Worm (Caenorhabditis elegans) whole organism, L2 larva: ENCODE measurements around the gene lab-2.

Experiments used
- C34F6.9 ChIP-seq: fragments of 150-350 bp; optimal IDR thresholded peaks from 2 replicates; lab custom pipeline; 2014; ENCODE audit warnings: missing biosample characterization, missing genetic modification characterization
- R02D3.7 ChIP-seq: fragments of 150-350 bp; optimal IDR thresholded peaks from 2 replicates; lab custom pipeline; 2014; ENCODE audit warnings: missing biosample characterization, missing genetic modification characterization
- aly-2 ChIP-seq: fragments of 150-350 bp; optimal IDR thresholded peaks from 2 replicates; lab custom pipeline; 2014; ENCODE audit warnings: missing biosample characterization, missing genetic modification characterization
- blmp-1 ChIP-seq: sonication (generic microtip); optimal IDR thresholded peaks from 2 replicates; lab custom pipeline; 2017; ENCODE audit warnings: missing genetic modification characterization, mild to moderate bottlenecking, missing compliant biosample characterization, antibody characterized with exemption, moderate library complexity; ENCODE audit not compliant: insufficient read depth
- ceh-16 ChIP-seq: fragments of 150-350 bp; optimal IDR thresholded peaks from 2 replicates; lab custom pipeline; 2014; ENCODE audit warnings: missing biosample characterization, missing genetic modification characterization
- crh-2 ChIP-seq: sonication (generic microtip); optimal IDR thresholded peaks from 2 replicates; lab custom pipeline; 2017; ENCODE audit warnings: missing biosample characterization, missing genetic modification characterization
- elt-1 ChIP-seq: fragments of 150-350 bp; optimal IDR thresholded peaks from 2 replicates; lab custom pipeline; 2014; ENCODE audit warnings: missing biosample characterization, missing genetic modification characterization
- elt-3 ChIP-seq: sonication (generic microtip); optimal IDR thresholded peaks from 2 replicates; lab custom pipeline; 2017; ENCODE audit warnings: missing biosample characterization, missing genetic modification characterization
- fos-1 ChIP-seq: fragments of 150-350 bp; optimal IDR thresholded peaks from 2 replicates; lab custom pipeline; 2014; ENCODE audit warnings: missing biosample characterization, missing genetic modification characterization
- gmeb-1 ChIP-seq: fragments of 150-350 bp; optimal IDR thresholded peaks from 2 replicates; lab custom pipeline; 2014; ENCODE audit warnings: missing biosample characterization, missing genetic modification characterization
- lin-11 ChIP-seq: fragments of 150-350 bp; sonication (generic microtip); optimal IDR thresholded peaks from 2 replicates; lab custom pipeline; 2014; ENCODE audit warnings: missing biosample characterization, missing genetic modification characterization, inconsistent platforms, mixed read lengths
- lin-13 ChIP-seq: fragments of 150-350 bp; optimal IDR thresholded peaks from 2 replicates; lab custom pipeline; 2014; ENCODE audit warnings: missing biosample characterization, missing genetic modification reagents, missing genetic modification characterization
- lin-39 ChIP-seq: fragments of 150-350 bp; optimal IDR thresholded peaks from 2 replicates; lab custom pipeline; 2014; ENCODE audit warnings: missing biosample characterization, missing genetic modification reagents, missing genetic modification characterization
- lsy-2 ChIP-seq, 2 experiments: fragments of 150-350 bp in 1 of 2; sonication (generic microtip) in 1 of 2; optimal IDR thresholded peaks; 2 replicates each; lab custom pipeline; 2014 to 2017; ENCODE audit warnings: missing biosample characterization in 2 of 2, missing genetic modification characterization in 2 of 2
- mab-5 ChIP-seq: fragments of 150-350 bp; optimal IDR thresholded peaks from 2 replicates; lab custom pipeline; 2014; ENCODE audit warnings: missing biosample characterization, missing genetic modification characterization
- mbf-1 ChIP-seq: sonication (generic microtip); optimal IDR thresholded peaks from 2 replicates; lab custom pipeline; 2017; ENCODE audit warnings: missing biosample characterization, missing genetic modification characterization
- nhr-11 ChIP-seq: fragments of 150-350 bp; optimal IDR thresholded peaks from 2 replicates; lab custom pipeline; 2014; ENCODE audit warnings: missing biosample characterization, missing genetic modification characterization
- nhr-12 ChIP-seq: fragments of 150-350 bp; optimal IDR thresholded peaks from 2 replicates; lab custom pipeline; 2014; ENCODE audit warnings: missing biosample characterization, missing genetic modification characterization
- nhr-129 ChIP-seq: fragments of 150-350 bp; optimal IDR thresholded peaks from 2 replicates; lab custom pipeline; 2014; ENCODE audit warnings: missing biosample characterization, missing genetic modification characterization
- nhr-23 ChIP-seq: fragments of 150-350 bp; optimal IDR thresholded peaks from 2 replicates; lab custom pipeline; 2014; ENCODE audit warnings: missing biosample characterization, missing genetic modification reagents, missing genetic modification characterization
- nhr-237 ChIP-seq: fragments of 150-350 bp; optimal IDR thresholded peaks from 2 replicates; lab custom pipeline; 2014; ENCODE audit warnings: missing biosample characterization, missing genetic modification characterization
- nhr-25 ChIP-seq: fragments of 150-350 bp; sonication (generic microtip); optimal IDR thresholded peaks from 3 replicates; lab custom pipeline; 2014; ENCODE audit warnings: missing biosample characterization, missing genetic modification characterization
- nhr-6 ChIP-seq: fragments of 150-350 bp; optimal IDR thresholded peaks from 2 replicates; lab custom pipeline; 2014; ENCODE audit warnings: missing biosample characterization, missing genetic modification characterization
- nhr-77 ChIP-seq: fragments of 150-350 bp; optimal IDR thresholded peaks from 2 replicates; lab custom pipeline; 2014; ENCODE audit warnings: missing biosample characterization, missing genetic modification characterization
- peb-1 ChIP-seq: fragments of 150-350 bp; optimal IDR thresholded peaks from 2 replicates; lab custom pipeline; 2014; ENCODE audit warnings: missing biosample characterization, missing genetic modification characterization
- sem-4 ChIP-seq: fragments of 150-350 bp; optimal IDR thresholded peaks from 2 replicates; lab custom pipeline; 2014; ENCODE audit warnings: missing biosample characterization, missing genetic modification reagents, missing genetic modification characterization
- sma-3 ChIP-seq: sonication (generic microtip); optimal IDR thresholded peaks from 2 replicates; lab custom pipeline; 2016; ENCODE audit warnings: missing genetic modification reagents, missing genetic modification characterization, missing compliant biosample characterization
- sma-9 ChIP-seq, 2 experiments: fragments of 150-350 bp in 1 of 2; sonication (generic microtip) in 1 of 2; optimal IDR thresholded peaks; 2 replicates each; lab custom pipeline; 2014 to 2016; ENCODE audit warnings: missing genetic modification characterization in 2 of 2, mild to moderate bottlenecking in 1 of 2, missing biosample characterization in 1 of 2, missing compliant biosample characterization in 1 of 2, missing genetic modification reagents in 1 of 2, moderate library complexity in 1 of 2
- snpc-4 ChIP-seq: fragments of 150-350 bp; optimal IDR thresholded peaks from 2 replicates; lab custom pipeline; 2014; ENCODE audit warnings: missing biosample characterization, missing genetic modification characterization
- unc-39 ChIP-seq: fragments of 150-350 bp; optimal IDR thresholded peaks from 2 replicates; lab custom pipeline; 2014; ENCODE audit warnings: missing biosample characterization, missing genetic modification characterization
- unc-55 ChIP-seq: fragments of 150-350 bp; sonication (generic microtip); optimal IDR thresholded peaks from 3 replicates; lab custom pipeline; 2014; ENCODE audit warnings: missing biosample characterization, missing genetic modification reagents, missing genetic modification characterization
- unc-62 ChIP-seq: fragments of 150-350 bp; optimal IDR thresholded peaks from 2 replicates; lab custom pipeline; 2014; ENCODE audit warnings: missing biosample characterization, missing genetic modification reagents, missing genetic modification characterization
- zag-1 ChIP-seq: fragments of 150-350 bp; optimal IDR thresholded peaks from 2 replicates; lab custom pipeline; 2014; ENCODE audit warnings: missing biosample characterization, missing genetic modification characterization
- ztf-4 ChIP-seq: fragments of 150-350 bp; optimal IDR thresholded peaks from 2 replicates; lab custom pipeline; 2014; ENCODE audit warnings: missing biosample characterization, missing genetic modification characterization

Gene lab-2

DNA sequence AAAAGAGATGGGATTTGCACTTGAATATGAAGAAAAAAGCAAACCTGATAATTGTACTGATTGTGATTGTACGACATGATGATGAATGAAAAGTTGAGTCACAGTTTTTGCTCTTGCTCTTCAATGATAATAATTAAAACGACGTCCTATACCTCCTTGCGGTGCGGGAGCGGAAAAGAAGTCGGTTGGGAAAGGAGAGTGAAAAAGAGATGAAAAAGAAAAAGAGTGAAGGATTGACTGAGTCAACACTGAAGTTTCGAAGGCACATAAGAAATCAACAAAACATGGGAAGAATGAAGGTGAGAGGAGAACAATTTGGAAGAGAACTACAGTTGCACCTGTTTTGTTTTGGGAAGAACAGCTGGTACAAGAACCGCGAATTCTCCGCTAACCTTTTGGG, 10.0 kb downstream of the lab-2 start, which contains the start of gene F56C9.8:
F56C9.8 (minus strand) TSS at position 120 of the 400 bp plus-strand sequence.
- TF ChIP-seq sem-4, result no peak
- peak; percentile 9 for TF ChIP-seq nhr-129 (tag; lab: Kevin White, UChicago)
- TF ChIP-seq fos-1 (tag; lab: Kevin White, UChicago), result peak; percentile 70

ce11 chrIII:7317354-7317753, 12.1 kb downstream of the lab-2 start:
- TF ChIP-seq crh-2 (tag; lab: Kevin White, UChicago), result peak; percentile 18
- no peak for TF ChIP-seq lin-39 (tag; lab: Kevin White, UChicago)
- TF ChIP-seq fos-1 (tag; lab: Kevin White, UChicago), result peak; percentile 38

ce11 chrIII:7314927-7315547, 14.4 kb downstream of the lab-2 start, which contains the start of gene nspg-6:
Gene nspg-6, minus strand, starts transcription at chrIII:7314977.
- TF ChIP-seq sma-9 (GFP tag; optimal IDR thresholded peaks at IDR 0.05; lab: Kevin White, UChicago) (no peak), sma-9 (tag; optimal IDR thresholded peaks at IDR 0.05; lab: Kevin White, UChicago) (no peak), nhr-6 (tag; lab: Kevin White, UChicago) (no peak), C34F6.9 (no peak), fos-1 (tag; lab: Kevin White, UChicago) (peak; percentile 87), gmeb-1 (tag; lab: Kevin White, UChicago) (no peak), crh-2 (tag; lab: Kevin White, UChicago) (peak; percentile 65), sma-3 (GFP tag; lab: Kevin White, UChicago) (no peak), lsy-2 (tag; optimal IDR thresholded peaks at IDR 0.05; lab: Kevin White, UChicago) (no peak), peb-1 (tag; lab: Kevin White, UChicago) (no peak), aly-2 (no peak), unc-55 (GFP tag; lab: Kevin White, UChicago) (no peak)

DNA sequence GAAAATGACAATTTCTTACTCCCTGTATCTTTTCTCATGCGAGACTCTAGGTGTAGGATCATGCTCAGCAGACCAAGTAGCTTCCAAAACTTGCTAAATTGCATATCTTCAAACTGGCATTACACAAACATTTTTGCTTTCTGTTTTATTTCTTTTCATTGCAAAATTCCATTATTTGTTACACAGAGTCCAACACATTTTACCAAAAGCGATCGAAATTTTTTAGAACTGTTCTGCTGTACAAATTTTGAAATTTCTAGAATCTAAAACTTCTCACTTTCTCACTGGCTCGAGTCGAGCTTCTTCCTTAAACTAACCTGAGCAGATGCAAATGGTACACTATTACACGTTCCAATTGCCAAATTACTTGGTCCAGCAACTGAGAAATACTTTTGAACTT, 14.9 kb downstream of the lab-2 start:
- no peak for TF ChIP-seq nhr-12
- TF ChIP-seq nhr-23, result no peak
- no peak for TF ChIP-seq elt-3
- no peak for TF ChIP-seq ceh-16
- no peak for TF ChIP-seq nhr-237
- no peak for TF ChIP-seq ztf-4 (tag; lab: Kevin White, UChicago)
- TF ChIP-seq, all 48 proteins: peak for 0

DNA sequence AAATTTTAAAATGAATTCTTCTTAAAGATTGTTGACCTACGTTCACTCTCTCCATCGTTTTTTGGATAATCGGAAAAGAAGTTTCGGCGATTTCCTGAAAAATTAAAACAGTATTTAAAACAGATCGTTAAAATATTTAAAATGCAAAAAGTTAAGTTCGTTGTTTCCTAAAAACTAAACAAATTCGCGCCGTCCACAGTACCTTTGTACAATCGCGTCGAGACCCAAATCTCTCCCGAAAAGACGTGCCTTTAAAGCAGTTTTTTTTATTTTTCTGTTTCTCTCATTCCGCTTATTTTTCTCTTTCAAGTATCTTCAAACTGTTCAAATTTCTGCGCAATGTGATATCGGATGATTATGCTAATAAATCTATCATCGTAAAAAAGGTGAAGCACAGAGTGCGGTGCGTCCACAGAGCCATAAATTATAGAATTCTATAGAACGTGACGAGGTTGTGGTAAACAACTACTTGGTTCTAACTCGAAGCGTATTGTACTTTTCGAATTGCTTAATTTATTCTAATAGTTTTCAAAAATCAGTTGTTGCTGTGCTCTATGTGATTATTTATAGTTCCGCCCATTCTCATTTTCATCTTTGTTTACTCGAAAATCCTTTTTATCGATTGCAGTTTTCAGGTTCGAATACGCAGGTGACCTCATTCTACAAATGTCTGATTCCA, 18.6 kb downstream of the lab-2 start, which contains the start of the genes F56C9.6 and F56C9.3:
F56C9.6 (minus strand) TSS at position 112 of the 679 bp plus-strand sequence.
F56C9.3 (plus strand) TSS at position 629 of the 679 bp plus-strand sequence.
- TF ChIP-seq lin-39 (tag; lab: Kevin White, UChicago) (no peak), mbf-1 (tag; lab: Kevin White, UChicago) (no peak), sma-9 (GFP tag; optimal IDR thresholded peaks at IDR 0.05; lab: Kevin White, UChicago) (no peak), sma-9 (tag; optimal IDR thresholded peaks at IDR 0.05; lab: Kevin White, UChicago) (no peak), nhr-77 (tag; lab: Kevin White, UChicago) (no peak), unc-39 (tag; lab: Kevin White, UChicago) (no peak), R02D3.7 (tag; lab: Kevin White, UChicago) (no peak), fos-1 (tag; lab: Kevin White, UChicago) (no peak), sma-3 (GFP tag; lab: Kevin White, UChicago) (no peak), nhr-11 (tag; lab: Kevin White, UChicago) (no peak), nhr-25 (tag; lab: Kevin White, UChicago) (no peak), zag-1 (tag; lab: Kevin White, UChicago) (no peak), nhr-6 (tag; lab: Kevin White, UChicago) (no peak), mab-5 (no peak), peb-1 (tag; lab: Kevin White, UChicago) (no peak), C34F6.9 (no peak), unc-62 (GFP tag; lab: Kevin White, UChicago) (no peak), crh-2 (tag; lab: Kevin White, UChicago) (no peak), ceh-16 (no peak)

ce11 chrIII:7308600-7309109, 20.8 kb downstream of the lab-2 start, which contains the start of gene acbp-4:
Gene acbp-4, minus strand, starts transcription at chrIII:7309109.
- no peak for TF ChIP-seq mab-5
- no peak for TF ChIP-seq blmp-1
- no peak for TF ChIP-seq lin-11 (tag; lab: Kevin White, UChicago)
- no peak for TF ChIP-seq lin-13 (GFP tag; lab: Kevin White, UChicago)
- TF ChIP-seq lsy-2 (tag; optimal IDR thresholded peaks at IDR 0.05; lab: Kevin White, UChicago), result no peak
- TF ChIP-seq snpc-4 (tag; lab: Kevin White, UChicago), result no peak
- no peak for TF ChIP-seq elt-1
